Worm (Caenorhabditis elegans) whole organism, L2 larva: Measurements from ENCODE around the gene Y46G5A.22.

Experiments used
- F13H6.1 ChIP-seq: sonication (generic microtip); optimal IDR thresholded peaks from 2 replicates; lab custom pipeline; 2016; ENCODE audit warnings: missing genetic modification characterization, missing compliant biosample characterization
- R02D3.7 ChIP-seq: fragments of 150-350 bp; optimal IDR thresholded peaks from 2 replicates; lab custom pipeline; 2014; ENCODE audit warnings: missing biosample characterization, missing genetic modification characterization
- ZK546.5 ChIP-seq: sonication (generic microtip); optimal IDR thresholded peaks from 2 replicates; lab custom pipeline; 2017; ENCODE audit warnings: missing biosample characterization, missing genetic modification characterization
- aly-2 ChIP-seq: fragments of 150-350 bp; optimal IDR thresholded peaks from 2 replicates; lab custom pipeline; 2014; ENCODE audit warnings: missing biosample characterization, missing genetic modification characterization
- ceh-16 ChIP-seq: fragments of 150-350 bp; optimal IDR thresholded peaks from 2 replicates; lab custom pipeline; 2014; ENCODE audit warnings: missing biosample characterization, missing genetic modification characterization
- ceh-82 ChIP-seq: fragments of 150-350 bp; optimal IDR thresholded peaks from 2 replicates; lab custom pipeline; 2014; ENCODE audit warnings: missing biosample characterization, missing genetic modification characterization
- dmd-4 ChIP-seq: sonication (generic microtip); optimal IDR thresholded peaks from 2 replicates; lab custom pipeline; 2017; ENCODE audit warnings: missing biosample characterization, missing genetic modification characterization
- fos-1 ChIP-seq: fragments of 150-350 bp; optimal IDR thresholded peaks from 2 replicates; lab custom pipeline; 2014; ENCODE audit warnings: missing biosample characterization, missing genetic modification characterization
- lin-13 ChIP-seq: fragments of 150-350 bp; optimal IDR thresholded peaks from 2 replicates; lab custom pipeline; 2014; ENCODE audit warnings: missing biosample characterization, missing genetic modification reagents, missing genetic modification characterization
- lin-39 ChIP-seq: fragments of 150-350 bp; optimal IDR thresholded peaks from 2 replicates; lab custom pipeline; 2014; ENCODE audit warnings: missing biosample characterization, missing genetic modification reagents, missing genetic modification characterization
- mbf-1 ChIP-seq: sonication (generic microtip); optimal IDR thresholded peaks from 2 replicates; lab custom pipeline; 2017; ENCODE audit warnings: missing biosample characterization, missing genetic modification characterization
- nhr-11 ChIP-seq: fragments of 150-350 bp; optimal IDR thresholded peaks from 2 replicates; lab custom pipeline; 2014; ENCODE audit warnings: missing biosample characterization, missing genetic modification characterization
- nhr-12 ChIP-seq: fragments of 150-350 bp; optimal IDR thresholded peaks from 2 replicates; lab custom pipeline; 2014; ENCODE audit warnings: missing biosample characterization, missing genetic modification characterization
- nhr-129 ChIP-seq: fragments of 150-350 bp; optimal IDR thresholded peaks from 2 replicates; lab custom pipeline; 2014; ENCODE audit warnings: missing biosample characterization, missing genetic modification characterization
- nhr-21 ChIP-seq: fragments of 150-350 bp; optimal IDR thresholded peaks from 2 replicates; lab custom pipeline; 2014; ENCODE audit warnings: missing biosample characterization, missing genetic modification characterization
- nhr-237 ChIP-seq: fragments of 150-350 bp; optimal IDR thresholded peaks from 2 replicates; lab custom pipeline; 2014; ENCODE audit warnings: missing biosample characterization, missing genetic modification characterization
- nhr-25 ChIP-seq: fragments of 150-350 bp; sonication (generic microtip); optimal IDR thresholded peaks from 3 replicates; lab custom pipeline; 2014; ENCODE audit warnings: missing biosample characterization, missing genetic modification characterization
- nhr-6 ChIP-seq: fragments of 150-350 bp; optimal IDR thresholded peaks from 2 replicates; lab custom pipeline; 2014; ENCODE audit warnings: missing biosample characterization, missing genetic modification characterization
- peb-1 ChIP-seq: fragments of 150-350 bp; optimal IDR thresholded peaks from 2 replicates; lab custom pipeline; 2014; ENCODE audit warnings: missing biosample characterization, missing genetic modification characterization
- sem-4 ChIP-seq: fragments of 150-350 bp; optimal IDR thresholded peaks from 2 replicates; lab custom pipeline; 2014; ENCODE audit warnings: missing biosample characterization, missing genetic modification reagents, missing genetic modification characterization
- skn-1 ChIP-seq: sonication (generic microtip); optimal IDR thresholded peaks from 2 replicates; lab custom pipeline; 2017; ENCODE audit warnings: missing biosample characterization, missing genetic modification characterization
- sma-3 ChIP-seq: sonication (generic microtip); optimal IDR thresholded peaks from 2 replicates; lab custom pipeline; 2016; ENCODE audit warnings: missing genetic modification reagents, missing genetic modification characterization, missing compliant biosample characterization
- sma-9 ChIP-seq, 2 experiments: fragments of 150-350 bp in 1 of 2; sonication (generic microtip) in 1 of 2; optimal IDR thresholded peaks; 2 replicates each; lab custom pipeline; 2014 to 2016; ENCODE audit warnings: missing genetic modification characterization in 2 of 2, mild to moderate bottlenecking in 1 of 2, missing biosample characterization in 1 of 2, missing compliant biosample characterization in 1 of 2, missing genetic modification reagents in 1 of 2, moderate library complexity in 1 of 2
- unc-39 ChIP-seq: fragments of 150-350 bp; optimal IDR thresholded peaks from 2 replicates; lab custom pipeline; 2014; ENCODE audit warnings: missing biosample characterization, missing genetic modification characterization
- unc-55 ChIP-seq: fragments of 150-350 bp; sonication (generic microtip); optimal IDR thresholded peaks from 3 replicates; lab custom pipeline; 2014; ENCODE audit warnings: missing biosample characterization, missing genetic modification reagents, missing genetic modification characterization
- unc-62 ChIP-seq: fragments of 150-350 bp; optimal IDR thresholded peaks from 2 replicates; lab custom pipeline; 2014; ENCODE audit warnings: missing biosample characterization, missing genetic modification reagents, missing genetic modification characterization
- ztf-1 ChIP-seq: fragments of 200-800 bp; sonication (Bioruptor generic); conservative IDR thresholded peaks from 2 replicates; pipeline ENCODE4 v1.3.6; 2022; ENCODE audit warnings: missing genetic modification characterization, missing compliant biosample characterization
- ztf-4 ChIP-seq: fragments of 150-350 bp; optimal IDR thresholded peaks from 2 replicates; lab custom pipeline; 2014; ENCODE audit warnings: missing biosample characterization, missing genetic modification characterization

Y46G5A.22 gene

DNA sequence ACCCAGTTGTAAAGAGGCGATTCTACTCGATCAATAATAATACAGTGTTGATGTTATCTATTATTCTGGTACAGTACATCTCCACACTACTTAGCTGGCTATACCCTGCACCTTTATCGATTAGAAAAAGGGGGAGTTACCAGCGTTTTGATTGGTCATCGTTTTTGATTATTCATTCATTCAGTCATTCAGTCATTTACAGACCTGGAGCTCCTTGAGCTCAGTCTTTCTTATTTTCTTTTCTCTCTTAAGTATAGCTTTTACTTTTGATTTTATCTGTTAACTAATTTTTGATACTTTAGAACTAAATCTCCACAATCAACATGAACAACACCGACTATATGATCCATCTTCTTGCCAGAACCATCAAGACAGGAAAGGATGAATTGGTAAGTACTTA is 31.7 kb upstream of the Y46G5A.22 start, which contains the start of gene Y46G5A.28:
Gene Y46G5A.28 (plus strand): TSS at position 301 of the 400 bp plus-strand sequence.
- no peak for TF ChIP-seq nhr-6 (tag; lab: Kevin White, UChicago)
- no peak for TF ChIP-seq nhr-21 (tag; lab: Kevin White, UChicago)
- TF ChIP-seq R02D3.7 (tag; lab: Kevin White, UChicago) = no peak

DNA sequence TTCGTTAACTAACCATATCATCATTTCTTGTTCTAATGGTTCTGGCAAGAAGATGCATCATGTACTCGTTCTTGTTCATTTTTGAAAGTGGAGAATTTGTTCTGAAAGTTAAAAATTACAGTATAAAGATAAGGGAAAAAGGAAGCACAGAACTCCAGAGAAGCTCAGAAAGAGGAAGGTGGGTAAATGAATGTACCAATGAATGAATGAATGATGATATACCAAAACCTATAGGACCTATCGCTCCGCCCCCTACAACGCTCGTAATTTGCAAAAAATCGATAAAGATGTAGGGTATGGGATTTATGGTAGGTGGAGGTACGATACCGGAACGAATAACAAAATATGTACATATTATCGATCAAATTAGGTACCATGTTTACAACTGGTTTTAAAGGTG is 29.3 kb upstream of the Y46G5A.22 start, which contains the start of gene pes-10:
Gene pes-10 (minus strand): TSS at position 101 of the 400 bp plus-strand sequence.
- TF ChIP-seq peb-1 (tag; lab: Kevin White, UChicago) (no peak), ztf-4 (no peak), nhr-237 (tag; lab: Kevin White, UChicago) (no peak), ZK546.5 (tag; lab: Kevin White, UChicago) (no peak), lin-39 (tag; lab: Kevin White, UChicago) (no peak), F13H6.1 (no peak)

DNA sequence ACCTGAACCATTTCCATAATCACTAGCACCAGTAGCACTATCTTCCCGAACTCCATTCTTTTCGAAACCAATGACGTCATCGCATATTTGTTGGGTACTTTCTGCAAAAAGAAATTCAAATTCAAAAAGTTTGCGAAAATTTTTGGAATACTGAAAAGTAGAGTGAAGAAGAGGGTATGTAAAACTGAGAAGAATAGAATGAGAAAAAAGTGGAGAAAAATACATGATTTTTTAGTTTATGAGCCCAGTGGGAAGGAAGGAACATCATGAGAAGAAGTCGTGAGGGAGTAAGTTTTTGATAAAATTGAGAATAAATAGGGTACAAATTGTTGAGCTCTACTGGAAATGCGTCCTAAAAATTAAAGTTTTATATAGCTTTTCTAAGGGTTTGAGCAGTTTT is 21.7 kb upstream of the Y46G5A.22 start, which contains the start of gene lgc-35:
Gene lgc-35 (minus strand): TSS at position 101 of the 400 bp plus-strand sequence.
- no peak for TF ChIP-seq lin-13 (GFP tag; lab: Kevin White, UChicago)

DNA sequence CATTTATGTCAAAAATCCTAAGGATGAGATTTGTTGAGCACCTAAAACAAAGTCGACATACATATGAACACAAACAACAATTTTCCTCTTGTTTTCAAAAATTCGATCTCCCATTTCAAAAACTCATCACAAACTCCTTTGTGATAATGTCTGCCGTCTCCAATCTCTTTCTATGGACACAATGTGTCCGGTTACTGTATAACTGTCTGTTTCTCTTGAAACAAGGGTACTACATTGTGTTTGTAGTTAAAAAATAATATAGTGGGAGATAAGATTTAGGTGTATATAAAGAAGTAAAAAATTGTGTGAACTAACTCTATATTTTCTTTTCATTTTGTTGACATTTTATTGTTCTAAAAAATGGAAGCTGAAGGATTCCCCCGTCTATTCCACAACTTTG is 12.0 kb upstream of the Y46G5A.22 start, which contains the start of gene bcmo-1:
Gene bcmo-1 (plus strand): TSS at position 330 of the 400 bp plus-strand sequence.
- no peak for TF ChIP-seq skn-1 (tag; lab: Kevin White, UChicago)
- TF ChIP-seq sma-9 (GFP tag; optimal IDR thresholded peaks at IDR 0.05; lab: Kevin White, UChicago) = no peak
- no peak for TF ChIP-seq sma-9 (tag; optimal IDR thresholded peaks at IDR 0.05; lab: Kevin White, UChicago)
- TF ChIP-seq sem-4 (tag; lab: Kevin White, UChicago) = no peak
- no peak for TF ChIP-seq ztf-1 (GFP tag; lab: Robert Waterston, UW)
- TF ChIP-seq unc-62 (GFP tag; lab: Kevin White, UChicago) = no peak

DNA sequence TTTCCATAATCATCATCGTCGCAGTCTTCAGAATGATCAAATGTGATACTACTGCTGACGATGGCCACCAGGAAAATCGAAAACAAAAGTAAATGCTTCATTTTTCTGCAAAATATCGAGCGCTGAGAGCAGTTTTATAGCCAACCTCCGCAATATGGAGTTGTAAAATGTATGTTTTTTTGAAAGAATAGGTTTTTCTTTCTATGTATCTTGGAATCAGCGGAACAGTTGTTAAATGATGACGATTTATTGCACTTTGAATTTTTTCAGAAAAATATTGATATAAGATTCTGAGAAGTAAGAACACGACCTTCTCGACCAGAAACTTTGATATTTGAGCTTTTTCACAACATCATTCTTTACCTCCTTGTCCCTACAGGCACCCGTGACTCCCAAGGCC is 10.5 kb upstream of the Y46G5A.22 start, which contains the start of gene Y46G5A.23:
Gene Y46G5A.23 (minus strand): TSS at position 101 of the 400 bp plus-strand sequence.
- TF ChIP-seq unc-39 (tag; lab: Kevin White, UChicago) = no peak
- no peak for TF ChIP-seq dmd-4 (tag; lab: Kevin White, UChicago)
- no peak for TF ChIP-seq lin-13 (GFP tag; lab: Kevin White, UChicago)
- no peak for TF ChIP-seq unc-62 (GFP tag; lab: Kevin White, UChicago)
- TF ChIP-seq ztf-4 = no peak
- no peak for TF ChIP-seq mbf-1 (tag; lab: Kevin White, UChicago)
- TF ChIP-seq aly-2 (tag; lab: Kevin White, UChicago) = no peak

DNA sequence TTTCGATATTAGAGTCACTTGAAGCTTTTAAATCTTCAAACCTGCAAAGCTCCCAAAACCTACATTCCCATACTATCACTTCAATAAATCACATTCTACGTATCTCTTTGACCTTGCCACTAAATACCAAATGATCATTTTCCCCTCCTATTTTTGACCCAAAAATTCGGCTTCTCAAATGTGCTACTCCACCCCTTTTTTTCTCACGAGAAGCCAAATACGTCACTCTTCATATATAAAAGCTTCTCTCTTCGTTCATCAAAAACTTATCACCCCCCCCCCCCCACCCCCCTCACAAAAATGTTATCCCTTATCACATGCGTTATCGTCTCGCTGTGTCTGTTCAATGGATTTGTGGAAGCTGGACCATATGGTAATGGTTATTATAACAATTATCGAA is 8.4 kb upstream of the Y46G5A.22 start, which contains the start of gene Y46G5A.38:
Gene Y46G5A.38 (plus strand): TSS at position 301 of the 400 bp plus-strand sequence.
- TF ChIP-seq ceh-16 (no peak), unc-39 (tag; lab: Kevin White, UChicago) (no peak), ceh-82 (tag; lab: Kevin White, UChicago) (no peak), dmd-4 (tag; lab: Kevin White, UChicago) (no peak), ztf-1 (GFP tag; lab: Robert Waterston, UW) (no peak), nhr-25 (tag; lab: Kevin White, UChicago) (no peak), lin-13 (GFP tag; lab: Kevin White, UChicago) (no peak), sma-3 (GFP tag; lab: Kevin White, UChicago) (no peak), nhr-12 (no peak), unc-62 (GFP tag; lab: Kevin White, UChicago) (no peak), nhr-21 (tag; lab: Kevin White, UChicago) (no peak), fos-1 (tag; lab: Kevin White, UChicago) (no peak)

DNA sequence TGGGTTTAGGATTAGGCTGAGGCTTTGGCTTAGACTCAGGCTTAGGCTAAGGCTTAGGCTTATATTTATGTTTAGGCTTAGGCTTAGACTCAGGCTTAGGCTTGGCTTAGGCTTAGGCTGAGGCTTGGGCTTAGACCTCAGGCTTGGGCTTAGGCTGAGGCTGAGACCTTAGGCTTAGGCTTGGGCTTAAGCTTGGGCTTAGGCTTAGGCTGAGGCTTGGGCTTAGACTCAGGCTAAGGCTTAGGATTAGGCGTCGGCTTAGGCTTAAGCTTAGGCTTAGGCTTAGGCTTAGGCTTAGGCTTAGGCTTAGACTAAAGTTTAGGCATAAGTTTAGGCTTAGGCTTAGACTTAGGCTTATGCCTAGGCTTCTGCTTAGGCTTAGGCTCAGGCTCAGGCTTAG is 6.1 kb upstream of the Y46G5A.22 start:
- TF ChIP-seq ceh-16 (no peak), nhr-129 (tag; lab: Kevin White, UChicago) (no peak), nhr-6 (tag; lab: Kevin White, UChicago) (no peak), nhr-11 (tag; lab: Kevin White, UChicago) (no peak), lin-13 (GFP tag; lab: Kevin White, UChicago) (no peak), nhr-25 (tag; lab: Kevin White, UChicago) (no peak), unc-55 (no peak)
